Worm (Caenorhabditis elegans): Measurements from ENCODE around the gene rpl-18.
A peak's percentile ranks its signal among the peaks of the same experiment; 100 is the strongest.

Gene rpl-18

ce11 chrIV:13795249-13795909 lies 17.7 kb downstream of the rpl-18 start:
- TF ChIP-seq cog-1 (tag; optimal IDR thresholded peaks at IDR 0.05) = no peak
- no peak for TF ChIP-seq med-1 (GFP tag; optimal IDR thresholded peaks at IDR 0.05; ENCODE audit: insufficient read depth)
- TF ChIP-seq ztf-23 (GFP tag; IDR thresholded peaks at IDR 0.05) = no peak
- no peak for TF ChIP-seq klf-2 (GFP tag; conservative IDR thresholded peaks at IDR 0.05)
- TF ChIP-seq tab-1 (GFP tag; IDR thresholded peaks at IDR 0.05) = no peak
- no peak for TF ChIP-seq T22C8.4 (GFP tag; IDR thresholded peaks at IDR 0.05)
- TF ChIP-seq flt-1 (GFP tag; IDR thresholded peaks at IDR 0.05) = no peak
- no peak for TF ChIP-seq ref-1 (GFP tag; conservative IDR thresholded peaks at IDR 0.05)
- no peak for TF ChIP-seq ztf-29 (GFP tag; IDR thresholded peaks at IDR 0.05)

- no peak for TF ChIP-seq med-1 (GFP tag; optimal IDR thresholded peaks at IDR 0.05; ENCODE audit: insufficient read depth)
- TF ChIP-seq tab-1 (GFP tag; IDR thresholded peaks at IDR 0.05) = no peak
- no peak for TF ChIP-seq klf-2 (GFP tag; conservative IDR thresholded peaks at IDR 0.05)
- no peak for TF ChIP-seq ztf-23 (GFP tag; IDR thresholded peaks at IDR 0.05)
- no peak for TF ChIP-seq T22C8.4 (GFP tag; IDR thresholded peaks at IDR 0.05)
- no peak for TF ChIP-seq cog-1 (tag; optimal IDR thresholded peaks at IDR 0.05)
- TF ChIP-seq flt-1 (GFP tag; IDR thresholded peaks at IDR 0.05) = no peak
- TF ChIP-seq ztf-29 (GFP tag; IDR thresholded peaks at IDR 0.05) = no peak
- no peak for TF ChIP-seq ref-1 (GFP tag; conservative IDR thresholded peaks at IDR 0.05)
Measured at ce11 chrIV:13797859-13798374, 20.3 kb downstream of the rpl-18 start, which contains the start of gene Y45F10D.6. Y45F10D.6 (minus strand) TSS chrIV:13797909.

ce11 chrIV:13807724-13808123 lies 30.1 kb downstream of the rpl-18 start, which contains the start of gene Y45F10D.14:
Y45F10D.14 (minus strand) TSS chrIV:13807824.
- TF ChIP-seq med-1 (GFP tag; optimal IDR thresholded peaks at IDR 0.05; ENCODE audit: insufficient read depth) = no peak
- no peak for TF ChIP-seq ztf-23 (GFP tag; IDR thresholded peaks at IDR 0.05)
- no peak for TF ChIP-seq T22C8.4 (GFP tag; IDR thresholded peaks at IDR 0.05)
- TF ChIP-seq flt-1 (GFP tag; IDR thresholded peaks at IDR 0.05) = no peak
- TF ChIP-seq klf-2 (GFP tag; conservative IDR thresholded peaks at IDR 0.05) = no peak
- no peak for TF ChIP-seq cog-1 (tag; optimal IDR thresholded peaks at IDR 0.05)
- TF ChIP-seq tab-1 (GFP tag; IDR thresholded peaks at IDR 0.05) = no peak
- TF ChIP-seq ref-1 (GFP tag; conservative IDR thresholded peaks at IDR 0.05) = no peak
- TF ChIP-seq ztf-29 (GFP tag; IDR thresholded peaks at IDR 0.05) = no peak

ce11 chrIV:13820862-13821261 lies 43.2 kb downstream of the rpl-18 start, which contains the start of gene Y45F10D.15:
Y45F10D.15 (minus strand) TSS chrIV:13820962.
- no peak for TF ChIP-seq ztf-23 (GFP tag; IDR thresholded peaks at IDR 0.05)
- no peak for TF ChIP-seq ref-1 (GFP tag; conservative IDR thresholded peaks at IDR 0.05)
- no peak for TF ChIP-seq tab-1 (GFP tag; IDR thresholded peaks at IDR 0.05)
- no peak for TF ChIP-seq ztf-29 (GFP tag; IDR thresholded peaks at IDR 0.05)
- no peak for TF ChIP-seq flt-1 (GFP tag; IDR thresholded peaks at IDR 0.05)
- no peak for TF ChIP-seq T22C8.4 (GFP tag; IDR thresholded peaks at IDR 0.05)
- no peak for TF ChIP-seq cog-1 (tag; optimal IDR thresholded peaks at IDR 0.05)
- TF ChIP-seq klf-2 (GFP tag; conservative IDR thresholded peaks at IDR 0.05) = no peak
- no peak for TF ChIP-seq med-1 (GFP tag; optimal IDR thresholded peaks at IDR 0.05; ENCODE audit: insufficient read depth)

- TF ChIP-seq klf-2 (GFP tag; conservative IDR thresholded peaks at IDR 0.05) (no peak), cog-1 (tag; optimal IDR thresholded peaks at IDR 0.05) (peak; percentile 19)
Measured at ce11 chrIV:13826363-13826762, 48.7 kb downstream of the rpl-18 start.

ce11 chrIV:13827586-13827985 lies 49.9 kb downstream of the rpl-18 start, which contains the start of gene rga-5:
rga-5 (plus strand) TSS chrIV:13827886.
- TF ChIP-seq klf-2 (GFP tag; conservative IDR thresholded peaks at IDR 0.05) (no peak), cog-1 (tag; optimal IDR thresholded peaks at IDR 0.05) (no peak), ztf-29 (GFP tag; IDR thresholded peaks at IDR 0.05) (no peak), flt-1 (GFP tag; IDR thresholded peaks at IDR 0.05) (no peak), ztf-23 (GFP tag; IDR thresholded peaks at IDR 0.05) (no peak), ref-1 (GFP tag; conservative IDR thresholded peaks at IDR 0.05) (no peak), tab-1 (GFP tag; IDR thresholded peaks at IDR 0.05) (no peak), T22C8.4 (GFP tag; IDR thresholded peaks at IDR 0.05) (no peak), med-1 (GFP tag; optimal IDR thresholded peaks at IDR 0.05; ENCODE audit: insufficient read depth) (no peak)
